Worm (Caenorhabditis elegans): ENCODE measurements around the gene fbxb-63.

The fbxb-63 gene

DNA sequence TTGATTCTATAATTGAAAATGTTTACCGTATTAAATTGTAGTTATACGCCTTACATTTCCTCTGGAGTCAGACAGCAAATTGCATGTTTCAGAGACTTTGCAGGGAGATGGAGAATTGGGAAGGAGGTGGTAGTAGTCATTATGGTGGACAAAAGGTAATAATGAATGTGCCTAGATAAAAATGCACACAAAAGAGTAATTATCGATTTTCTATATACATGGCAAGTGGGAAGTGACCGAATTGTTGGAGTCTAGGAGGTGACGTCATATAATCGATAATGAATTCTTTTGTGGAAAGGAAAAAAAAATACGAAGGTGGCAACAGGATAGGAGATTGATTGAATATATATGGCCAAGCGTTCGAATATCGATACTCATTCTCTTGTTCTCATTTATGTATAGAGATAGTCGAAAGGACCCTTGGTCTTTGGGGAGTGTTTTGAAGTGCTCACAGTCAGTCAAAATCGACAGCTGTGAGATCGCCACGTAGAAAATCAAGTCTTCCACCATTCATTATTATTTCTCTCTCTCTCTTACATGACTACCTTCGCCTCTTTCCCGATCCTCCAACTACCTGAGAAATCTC is at the start of gene fbxb-63, which contains the start of gene fbxb-61:
Gene fbxb-63, minus strand, starts transcription at position 142 of the 586 bp plus-strand sequence.
Gene fbxb-61, plus strand, starts transcription at position 536 of the 586 bp plus-strand sequence.
- TF ChIP-seq hnd-1 (tag; optimal IDR thresholded peaks at IDR 0.05) = no peak
- TF ChIP-seq pes-1 (GFP tag; IDR thresholded peaks at IDR 0.05) = no peak
- no peak for TF ChIP-seq hmbx-1 (tag; optimal IDR thresholded peaks at IDR 0.05)
- no peak for TF ChIP-seq ama-1 (optimal IDR thresholded peaks at IDR 0.05)
- TF ChIP-seq tbx-37 (GFP tag; conservative IDR thresholded peaks at IDR 0.05) = no peak
- TF ChIP-seq ceh-36 (tag; optimal IDR thresholded peaks at IDR 0.05) = no peak
- TF ChIP-seq tra-4 (tag; optimal IDR thresholded peaks at IDR 0.05) = no peak
- no peak for TF ChIP-seq flt-1 (GFP tag; IDR thresholded peaks at IDR 0.05)
- no peak for TF ChIP-seq ceh-13 (GFP tag; optimal IDR thresholded peaks at IDR 0.05)
- no peak for TF ChIP-seq sea-1 (GFP tag; conservative IDR thresholded peaks at IDR 0.05)
- TF ChIP-seq F13C5.2 (tag; optimal IDR thresholded peaks at IDR 0.05) = no peak
- no peak for TF ChIP-seq ets-7 (tag; optimal IDR thresholded peaks at IDR 0.05)
- no peak for TF ChIP-seq hmg-4 (GFP tag; optimal IDR thresholded peaks at IDR 0.05)
- no peak for TF ChIP-seq B0310.2 (tag; optimal IDR thresholded peaks at IDR 0.05)
- TF ChIP-seq aly-1 (tag; optimal IDR thresholded peaks at IDR 0.05) = no peak
- TF ChIP-seq tbx-11 (GFP tag; IDR thresholded peaks at IDR 0.05) = no peak
- TF ChIP-seq scrt-1 (GFP tag; IDR thresholded peaks at IDR 0.05) = no peak

DNA sequence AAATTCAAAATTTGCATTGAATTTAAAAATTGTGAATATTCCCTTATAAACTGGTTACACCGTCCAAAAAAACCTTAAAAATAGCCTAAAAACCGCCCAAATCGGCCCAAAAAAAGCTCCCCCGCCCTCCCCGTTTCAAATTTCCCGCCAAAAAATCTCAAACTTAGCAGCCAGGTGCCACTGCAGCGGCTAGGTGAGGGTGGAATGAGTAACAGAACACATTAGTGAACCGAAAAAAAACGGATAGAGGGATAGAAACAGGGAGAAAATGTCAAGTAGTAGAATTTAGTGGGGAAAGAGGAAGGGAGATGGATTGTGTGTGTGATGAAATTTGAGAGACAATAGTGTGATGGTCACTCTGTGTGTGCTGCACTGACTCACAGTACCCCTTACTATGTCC is 48.4 kb upstream of the fbxb-63 start:
- TF ChIP-seq flt-1 (GFP tag; IDR thresholded peaks at IDR 0.05) = no peak
- TF ChIP-seq ama-1 (optimal IDR thresholded peaks at IDR 0.05) = no peak
- TF ChIP-seq scrt-1 (GFP tag; IDR thresholded peaks at IDR 0.05) = no peak
- TF ChIP-seq hmbx-1 (tag; optimal IDR thresholded peaks at IDR 0.05) = no peak
- TF ChIP-seq B0310.2 (tag; optimal IDR thresholded peaks at IDR 0.05) = no peak
- TF ChIP-seq tra-4 (tag; optimal IDR thresholded peaks at IDR 0.05) = no peak
- no peak for TF ChIP-seq tbx-11 (GFP tag; IDR thresholded peaks at IDR 0.05)
- TF ChIP-seq sea-1 (GFP tag; conservative IDR thresholded peaks at IDR 0.05) = no peak
- no peak for TF ChIP-seq tbx-37 (GFP tag; conservative IDR thresholded peaks at IDR 0.05)
- no peak for TF ChIP-seq ceh-13 (GFP tag; optimal IDR thresholded peaks at IDR 0.05)
- TF ChIP-seq F13C5.2 (tag; optimal IDR thresholded peaks at IDR 0.05) = no peak
- TF ChIP-seq hnd-1 (tag; optimal IDR thresholded peaks at IDR 0.05) = no peak

ce11 chrV:19337333-19337732 is 33.8 kb upstream of the fbxb-63 start:
- TF ChIP-seq sea-1 (GFP tag; conservative IDR thresholded peaks at IDR 0.05) (no peak), ceh-13 (GFP tag; optimal IDR thresholded peaks at IDR 0.05) (no peak), ets-7 (tag; optimal IDR thresholded peaks at IDR 0.05) (no peak), aly-1 (tag; optimal IDR thresholded peaks at IDR 0.05) (no peak), tra-4 (tag; optimal IDR thresholded peaks at IDR 0.05) (no peak), hmbx-1 (tag; optimal IDR thresholded peaks at IDR 0.05) (no peak), ama-1 (optimal IDR thresholded peaks at IDR 0.05) (no peak), pes-1 (GFP tag; IDR thresholded peaks at IDR 0.05) (no peak), B0310.2 (tag; optimal IDR thresholded peaks at IDR 0.05) (no peak), hmg-4 (GFP tag; optimal IDR thresholded peaks at IDR 0.05) (no peak), tbx-37 (GFP tag; conservative IDR thresholded peaks at IDR 0.05) (no peak), flt-1 (GFP tag; IDR thresholded peaks at IDR 0.05) (no peak), tbx-11 (GFP tag; IDR thresholded peaks at IDR 0.05) (no peak), F13C5.2 (tag; optimal IDR thresholded peaks at IDR 0.05) (no peak), hnd-1 (tag; optimal IDR thresholded peaks at IDR 0.05) (no peak), ceh-36 (tag; optimal IDR thresholded peaks at IDR 0.05) (no peak), scrt-1 (GFP tag; IDR thresholded peaks at IDR 0.05) (no peak)

DNA sequence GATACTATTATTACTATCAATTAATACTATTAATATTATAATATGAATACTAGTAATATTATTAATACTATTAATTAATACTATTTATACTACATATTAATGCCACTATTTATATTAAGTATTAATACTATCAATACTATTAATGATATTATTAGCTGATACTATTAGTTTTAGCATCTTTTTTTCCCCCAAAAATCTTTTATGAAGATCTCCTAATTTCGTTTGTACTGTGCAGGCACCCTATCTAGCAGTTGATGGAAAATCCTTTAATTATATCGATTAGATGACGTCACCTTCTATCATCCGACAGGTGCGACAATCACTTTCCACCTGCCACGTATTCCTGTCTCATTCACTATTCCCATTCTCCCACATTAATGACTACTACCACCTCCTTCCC is 25.7 kb upstream of the fbxb-63 start, which contains the start of gene fbxb-65:
Gene fbxb-65, plus strand, starts transcription at position 301 of the 400 bp plus-strand sequence.
- TF ChIP-seq hmg-4 (GFP tag; optimal IDR thresholded peaks at IDR 0.05) = no peak
- no peak for TF ChIP-seq tbx-11 (GFP tag; IDR thresholded peaks at IDR 0.05)
- no peak for TF ChIP-seq ceh-13 (GFP tag; optimal IDR thresholded peaks at IDR 0.05)
- TF ChIP-seq ama-1 (optimal IDR thresholded peaks at IDR 0.05) = no peak
- no peak for TF ChIP-seq scrt-1 (GFP tag; IDR thresholded peaks at IDR 0.05)
- TF ChIP-seq hnd-1 (tag; optimal IDR thresholded peaks at IDR 0.05) = no peak
- no peak for TF ChIP-seq F13C5.2 (tag; optimal IDR thresholded peaks at IDR 0.05)
- no peak for TF ChIP-seq ceh-36 (tag; optimal IDR thresholded peaks at IDR 0.05)
- no peak for TF ChIP-seq pes-1 (GFP tag; IDR thresholded peaks at IDR 0.05)
- TF ChIP-seq B0310.2 (tag; optimal IDR thresholded peaks at IDR 0.05) = no peak
- no peak for TF ChIP-seq sea-1 (GFP tag; conservative IDR thresholded peaks at IDR 0.05)
- no peak for TF ChIP-seq flt-1 (GFP tag; IDR thresholded peaks at IDR 0.05)
- TF ChIP-seq ets-7 (tag; optimal IDR thresholded peaks at IDR 0.05) = no peak
- no peak for TF ChIP-seq tbx-37 (GFP tag; conservative IDR thresholded peaks at IDR 0.05)
- no peak for TF ChIP-seq tra-4 (tag; optimal IDR thresholded peaks at IDR 0.05)
- no peak for TF ChIP-seq aly-1 (tag; optimal IDR thresholded peaks at IDR 0.05)
- TF ChIP-seq hmbx-1 (tag; optimal IDR thresholded peaks at IDR 0.05) = no peak

DNA sequence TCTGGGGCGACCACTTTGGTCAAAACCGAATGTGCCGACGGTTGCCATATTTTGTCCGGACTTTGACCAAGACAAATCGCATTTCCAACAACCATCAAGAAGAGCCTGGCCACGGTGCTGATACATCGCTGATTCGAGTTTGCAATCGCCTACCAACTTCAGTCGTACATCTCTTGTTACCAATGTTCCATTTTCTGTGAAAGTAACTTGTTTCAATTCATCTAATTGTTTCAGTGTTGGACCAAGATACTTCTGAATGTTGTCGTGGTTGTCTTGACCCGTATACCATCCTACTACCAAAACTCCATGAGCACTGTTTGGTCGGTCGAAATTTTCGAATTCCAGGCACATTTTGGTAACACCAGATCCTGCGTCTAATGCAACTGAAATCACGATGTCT is 21.9 kb upstream of the fbxb-63 start:
- TF ChIP-seq B0310.2 (tag; optimal IDR thresholded peaks at IDR 0.05) (no peak), F13C5.2 (tag; optimal IDR thresholded peaks at IDR 0.05) (no peak), hnd-1 (tag; optimal IDR thresholded peaks at IDR 0.05) (no peak), hmg-4 (GFP tag; optimal IDR thresholded peaks at IDR 0.05) (no peak), pes-1 (GFP tag; IDR thresholded peaks at IDR 0.05) (no peak), ceh-36 (tag; optimal IDR thresholded peaks at IDR 0.05) (no peak), ceh-13 (GFP tag; optimal IDR thresholded peaks at IDR 0.05) (no peak), sea-1 (GFP tag; conservative IDR thresholded peaks at IDR 0.05) (no peak), tbx-37 (GFP tag; conservative IDR thresholded peaks at IDR 0.05) (no peak), hmbx-1 (tag; optimal IDR thresholded peaks at IDR 0.05) (no peak), scrt-1 (GFP tag; IDR thresholded peaks at IDR 0.05) (no peak), ama-1 (optimal IDR thresholded peaks at IDR 0.05) (no peak), ets-7 (tag; optimal IDR thresholded peaks at IDR 0.05) (no peak), flt-1 (GFP tag; IDR thresholded peaks at IDR 0.05) (no peak), tra-4 (tag; optimal IDR thresholded peaks at IDR 0.05) (no peak), aly-1 (tag; optimal IDR thresholded peaks at IDR 0.05) (no peak)

- TF ChIP-seq sea-1 (GFP tag; conservative IDR thresholded peaks at IDR 0.05) (no peak), tbx-37 (GFP tag; conservative IDR thresholded peaks at IDR 0.05) (no peak), tra-4 (tag; optimal IDR thresholded peaks at IDR 0.05) (no peak), hnd-1 (tag; optimal IDR thresholded peaks at IDR 0.05) (no peak), B0310.2 (tag; optimal IDR thresholded peaks at IDR 0.05) (no peak), tbx-11 (GFP tag; IDR thresholded peaks at IDR 0.05) (no peak), scrt-1 (GFP tag; IDR thresholded peaks at IDR 0.05) (no peak), pes-1 (GFP tag; IDR thresholded peaks at IDR 0.05) (no peak), aly-1 (tag; optimal IDR thresholded peaks at IDR 0.05) (no peak), hmbx-1 (tag; optimal IDR thresholded peaks at IDR 0.05) (no peak), ceh-13 (GFP tag; optimal IDR thresholded peaks at IDR 0.05) (no peak), hmg-4 (GFP tag; optimal IDR thresholded peaks at IDR 0.05) (no peak), ets-7 (tag; optimal IDR thresholded peaks at IDR 0.05) (no peak)
Observed at ce11 chrV:19322387-19322786, 18.9 kb upstream of the fbxb-63 start, which contains the start of gene C43D7.4. TSS of gene C43D7.4 (minus strand) at chrV:19322487.
